Fruit fly (Drosophila melanogaster) whole organism, wandering third instar larva: ENCODE data around the gene CG3434.
A peak's percentile ranks its signal among the peaks of the same experiment; 100 is the strongest.

Source experiments
- Abd-B ChIP-seq: fragments of >200 bp; optimal IDR thresholded peaks from 2 replicates; lab custom pipeline; 2017; ENCODE audit warnings: missing biosample characterization, missing genetic modification characterization
- CG32264 ChIP-seq: fragments of 200-800 bp; sonication (Bioruptor generic); optimal IDR thresholded peaks from 2 replicates; lab custom pipeline; 2016; ENCODE audit warnings: missing biosample characterization, missing genetic modification characterization
- CG9705 ChIP-seq: fragments of 200-800 bp; sonication (Bioruptor generic); optimal IDR thresholded peaks from 2 replicates; lab custom pipeline; 2018; ENCODE audit warnings: missing biosample characterization, mild to moderate bottlenecking, missing genetic modification characterization
- CrebA ChIP-seq: fragments of 200-800 bp; sonication (Bioruptor generic); optimal IDR thresholded peaks from 2 replicates; lab custom pipeline; 2016; ENCODE audit warnings: missing biosample characterization, mild to moderate bottlenecking, missing genetic modification characterization, borderline replicate concordance
- Dif ChIP-seq: fragments of 200-275, 200-300 bp; sonication (Bioruptor generic); optimal IDR thresholded peaks from 2 replicates; lab custom pipeline; 2018; ENCODE audit warnings: missing biosample characterization, missing genetic modification characterization; ENCODE audit not compliant: partially characterized antibody
- GATAd ChIP-seq: sonication (Bioruptor generic); optimal IDR thresholded peaks from 2 replicates; lab custom pipeline; 2016; ENCODE audit warnings: missing biosample characterization, missing genetic modification characterization
- HLH106 ChIP-seq: fragments of 200-800 bp; optimal IDR thresholded peaks from 3 replicates; lab custom pipeline; 2019; ENCODE audit warnings: missing biosample characterization, mild to moderate bottlenecking, missing genetic modification characterization, moderate library complexity
- Hnf4 ChIP-seq: fragments of 200-800 bp; sonication (Bioruptor generic); optimal IDR thresholded peaks from 2 replicates; lab custom pipeline; 2016; ENCODE audit warnings: missing biosample characterization, mild to moderate bottlenecking, missing genetic modification characterization
- Hr78 ChIP-seq: fragments of >200 bp; optimal IDR thresholded peaks from 2 replicates; lab custom pipeline; 2017; ENCODE audit warnings: missing biosample characterization, missing genetic modification characterization
- Hr83 ChIP-seq: fragments of 200-300 bp; sonication (Bioruptor generic); optimal IDR thresholded peaks from 2 replicates; lab custom pipeline; 2016; ENCODE audit warnings: missing biosample characterization, mild to moderate bottlenecking, missing genetic modification characterization, moderate library complexity; ENCODE audit not compliant: poor library complexity, severe bottlenecking
- Jra ChIP-seq: sonication (Bioruptor generic); optimal IDR thresholded peaks from 2 replicates; lab custom pipeline; 2016; ENCODE audit warnings: missing biosample characterization, missing genetic modification characterization
- Mio ChIP-seq: sonication (Bioruptor generic); optimal IDR thresholded peaks from 2 replicates; lab custom pipeline; 2016; ENCODE audit warnings: missing biosample characterization, missing genetic modification characterization
- Myc ChIP-seq: fragments of >200 bp; optimal IDR thresholded peaks from 2 replicates; lab custom pipeline; 2017
- N ChIP-seq: fragments of >200 bp; optimal IDR thresholded peaks from 2 replicates; lab custom pipeline; 2018; ENCODE audit warnings: missing biosample characterization, missing external identifiers, missing genetic modification characterization
- OdsH ChIP-seq: fragments of 200-800 bp; sonication (Bioruptor generic); optimal IDR thresholded peaks from 2 replicates; lab custom pipeline; 2016; ENCODE audit warnings: missing biosample characterization, mild to moderate bottlenecking, missing genetic modification characterization
- Rel ChIP-seq, 2 experiments: fragments of 200-800 bp; sonication (Bioruptor generic) in 1 of 2; optimal IDR thresholded peaks; 2 replicates in 1 of 2; 3 replicates in 1 of 2; lab custom pipeline; 2016 to 2019; ENCODE audit warnings: mild to moderate bottlenecking in 2 of 2, missing biosample characterization in 2 of 2, missing genetic modification characterization in 2 of 2, moderate library complexity in 1 of 2
- Sp1 ChIP-seq: fragments of 200-800 bp; sonication (Bioruptor generic); optimal IDR thresholded peaks from 3 replicates; lab custom pipeline; 2019; ENCODE audit warnings: missing biosample characterization, mild to moderate bottlenecking, missing genetic modification characterization, moderate library complexity
- Vsx2 ChIP-seq: fragments of 200-300, 225-300 bp; sonication (Bioruptor generic); optimal IDR thresholded peaks from 2 replicates; lab custom pipeline; 2018; ENCODE audit warnings: missing biosample characterization, missing genetic modification characterization; ENCODE audit not compliant: partially characterized antibody
- br ChIP-seq: fragments of 200-800 bp; sonication (Bioruptor generic); optimal IDR thresholded peaks from 2 replicates; lab custom pipeline; 2016; ENCODE audit warnings: missing biosample characterization, missing genetic modification characterization
- brk ChIP-seq: fragments of 200-800 bp; sonication (Bioruptor generic); optimal IDR thresholded peaks from 2 replicates; lab custom pipeline; 2016; ENCODE audit warnings: missing biosample characterization, mild to moderate bottlenecking, missing genetic modification characterization
- dl ChIP-seq, 2 experiments: fragments of 175-275, 200-275 bp in 1 of 2; fragments of 200-275 bp in 1 of 2; sonication (Bioruptor generic); optimal IDR thresholded peaks; lab custom pipeline; 2018; ENCODE audit warnings: mild to moderate bottlenecking in 2 of 2, missing biosample characterization in 2 of 2, missing genetic modification characterization in 2 of 2, moderate library complexity in 2 of 2; ENCODE audit not compliant: partially characterized antibody in 2 of 2, insufficient read depth in 1 of 2
- dmrt93B ChIP-seq: fragments of 200-800 bp; sonication (Bioruptor generic); optimal IDR thresholded peaks from 2 replicates; lab custom pipeline; 2018; ENCODE audit warnings: missing biosample characterization, mild to moderate bottlenecking, missing genetic modification characterization
- ey ChIP-seq: fragments of 200-800 bp; sonication (Bioruptor generic); optimal IDR thresholded peaks from 2 replicates; lab custom pipeline; 2016; ENCODE audit warnings: missing biosample characterization, missing genetic modification characterization
- foxo ChIP-seq, 2 experiments: fragments of 200-800 bp; sonication (Bioruptor generic); optimal IDR thresholded peaks; 2 replicates in 1 of 2; 3 replicates in 1 of 2; lab custom pipeline; 2016 to 2017; ENCODE audit warnings: missing biosample characterization in 2 of 2, missing genetic modification characterization in 2 of 2
- fru ChIP-seq: fragments of 200-800 bp; sonication (Bioruptor generic); optimal IDR thresholded peaks from 3 replicates; lab custom pipeline; 2016; ENCODE audit warnings: missing biosample characterization, mild to moderate bottlenecking, missing genetic modification characterization
- h ChIP-seq: fragments of 200-800 bp; sonication (Bioruptor generic); optimal IDR thresholded peaks from 3 replicates; lab custom pipeline; 2016; ENCODE audit warnings: missing biosample characterization, mild to moderate bottlenecking, missing genetic modification characterization
- jim ChIP-seq: fragments of 175-275, 200-325 bp; sonication (Bioruptor generic); optimal IDR thresholded peaks from 2 replicates; lab custom pipeline; 2016; ENCODE audit warnings: missing biosample characterization, mild to moderate bottlenecking, missing genetic modification characterization
- lola ChIP-seq: fragments of >200 bp; optimal IDR thresholded peaks from 2 replicates; lab custom pipeline; 2017; ENCODE audit warnings: missing biosample characterization, missing genetic modification characterization
- pan ChIP-seq: fragments of >200 bp; optimal IDR thresholded peaks from 2 replicates; lab custom pipeline; 2017
- psq ChIP-seq: fragments of 200-800 bp; sonication (Bioruptor generic); optimal IDR thresholded peaks from 3 replicates; lab custom pipeline; 2017; ENCODE audit warnings: missing biosample characterization, mild to moderate bottlenecking, missing genetic modification characterization, moderate library complexity
- rgr ChIP-seq: fragments of 200-800 bp; sonication (Bioruptor generic); optimal IDR thresholded peaks from 3 replicates; lab custom pipeline; 2016; ENCODE audit warnings: missing biosample characterization, mild to moderate bottlenecking, missing genetic modification characterization
- sage ChIP-seq: fragments of 200-800 bp; sonication (Bioruptor generic); optimal IDR thresholded peaks from 2 replicates; lab custom pipeline; 2016; ENCODE audit warnings: missing biosample characterization, mild to moderate bottlenecking, missing genetic modification characterization
- tai ChIP-seq: sonication (Bioruptor generic); optimal IDR thresholded peaks from 2 replicates; lab custom pipeline; 2016; ENCODE audit warnings: missing biosample characterization, missing genetic modification characterization
- usp ChIP-seq: fragments of >200 bp; optimal IDR thresholded peaks from 2 replicates; lab custom pipeline; 2017; ENCODE audit warnings: missing biosample characterization, missing genetic modification characterization
- woc ChIP-seq: sonication (Bioruptor generic); optimal IDR thresholded peaks from 2 replicates; lab custom pipeline; 2016; ENCODE audit warnings: missing biosample characterization, mild to moderate bottlenecking, missing genetic modification characterization

Gene CG3434

DNA sequence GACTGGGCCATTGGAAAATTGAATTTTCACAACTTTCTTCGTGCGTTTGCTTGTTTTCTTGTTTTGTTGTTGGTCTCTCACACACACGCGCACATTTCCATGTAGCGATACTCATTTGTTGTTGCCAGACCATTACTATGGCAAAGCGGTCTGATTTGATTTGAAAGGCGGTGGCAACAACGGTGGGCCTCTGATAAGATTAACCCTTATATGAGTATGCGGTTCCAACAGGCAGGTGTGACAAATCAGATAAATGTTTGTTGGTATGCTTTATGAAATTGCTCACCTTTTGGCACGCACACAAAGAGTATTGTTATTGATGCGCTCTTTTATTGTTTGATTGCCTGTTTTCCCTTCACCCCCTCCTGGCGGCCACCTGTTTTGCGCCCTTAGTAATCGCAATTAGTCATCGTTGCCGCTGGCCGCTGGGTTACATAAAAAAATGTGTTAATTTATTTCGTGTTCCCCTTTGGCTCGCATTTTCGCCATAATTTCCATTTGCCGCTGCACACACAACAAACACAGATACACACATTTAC is 13.3 kb downstream of the CG3434 start:
- TF ChIP-seq fru (peak; percentile 49), foxo (GFP tag; optimal IDR thresholded peaks at IDR 0.05; lab: Kevin White, UChicago) (peak; percentile 12 to 61), psq (GFP tag; lab: Kevin White, UChicago) (peak; percentile 62), Hnf4 (GFP tag; lab: Kevin White, UChicago) (peak; percentile 16), Rel (GFP tag; optimal IDR thresholded peaks at IDR 0.05; lab: Kevin White, UChicago) (no peak), Rel (tag; optimal IDR thresholded peaks at IDR 0.05; lab: Kevin White, UChicago) (no peak), CG32264 (no peak), ey (GFP tag; lab: Kevin White, UChicago) (peak; percentile 26), h (GFP tag; lab: Kevin White, UChicago) (peak; percentile 45), br (GFP tag; lab: Kevin White, UChicago) (peak; percentile 25)
- TF ChIP-seq, all 38 proteins: peak for 7

DNA sequence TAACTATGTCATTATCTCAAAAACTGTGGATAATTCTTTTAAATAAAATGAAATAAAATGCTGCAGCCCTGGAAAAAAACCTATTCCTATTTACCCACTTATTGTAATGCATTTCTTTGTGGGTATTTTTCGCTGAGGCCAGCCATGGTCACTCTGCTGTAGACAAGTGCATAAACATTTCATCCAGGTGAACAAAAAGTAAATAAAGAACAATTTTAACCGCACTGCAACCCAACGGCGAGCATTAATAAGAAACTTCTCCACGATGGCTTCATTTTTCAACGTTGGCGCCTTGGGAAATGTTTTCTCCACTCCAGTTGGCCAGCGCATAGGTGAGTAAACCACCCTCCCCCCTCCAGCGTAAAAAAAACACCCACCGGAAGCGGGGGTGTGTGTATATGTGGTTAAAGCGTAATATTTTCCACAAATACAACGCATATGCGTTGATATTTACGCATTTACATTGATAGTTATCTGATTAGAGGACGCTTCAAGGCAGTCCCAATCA is 13.8 kb downstream of the CG3434 start, which contains the start of gene CG3529:
TSS of gene CG3529 (plus strand) at position 134 of the 508 bp plus-strand sequence.
- TF ChIP-seq Hr78 (GFP tag; lab: Kevin White, UChicago): no peak
- no peak for TF ChIP-seq psq (GFP tag; lab: Kevin White, UChicago)
- no peak for TF ChIP-seq OdsH (GFP tag; lab: Kevin White, UChicago)
- TF ChIP-seq Rel (GFP tag; optimal IDR thresholded peaks at IDR 0.05; lab: Kevin White, UChicago): no peak
- peak; percentile 61 for TF ChIP-seq Rel (tag; optimal IDR thresholded peaks at IDR 0.05; lab: Kevin White, UChicago)
- peak; percentile 26 for TF ChIP-seq Hnf4 (GFP tag; lab: Kevin White, UChicago)
- TF ChIP-seq rgr (GFP tag; lab: Kevin White, UChicago): peak; percentile 36
- no peak for TF ChIP-seq Jra (GFP tag; lab: Kevin White, UChicago)
- TF ChIP-seq Hr83 (GFP tag; lab: Kevin White, UChicago): no peak
- no peak for TF ChIP-seq N (GFP tag; lab: Kevin White, UChicago)
- peak; percentile 32 for TF ChIP-seq fru
- TF ChIP-seq sage (GFP tag; lab: Kevin White, UChicago): peak; percentile 28
- TF ChIP-seq Myc (lab: Kevin White, UChicago): no peak
- no peak for TF ChIP-seq GATAd (GFP tag; lab: Kevin White, UChicago)
- no peak for TF ChIP-seq Dif (GFP tag; lab: Kevin White, UChicago)
- TF ChIP-seq CG9705: peak; percentile 12
- no peak for TF ChIP-seq dl (GFP tag; optimal IDR thresholded peaks at IDR 0.05; lab: Kevin White, UChicago; ENCODE audit: insufficient read depth in 1 of 2, partially characterized antibody in 2 of 2)
- TF ChIP-seq jim (GFP tag; lab: Kevin White, UChicago): peak; percentile 63
- no peak for TF ChIP-seq br (GFP tag; lab: Kevin White, UChicago)
- TF ChIP-seq foxo (GFP tag; optimal IDR thresholded peaks at IDR 0.05; lab: Kevin White, UChicago): peak in 1 of 2 experiments; percentile 38
- no peak for TF ChIP-seq pan (lab: Kevin White, UChicago)
- TF ChIP-seq Vsx2: no peak
- TF ChIP-seq CG32264: no peak
- TF ChIP-seq Abd-B: no peak
- TF ChIP-seq Mio (GFP tag; lab: Kevin White, UChicago): no peak
- peak; percentile 53 for TF ChIP-seq Sp1 (GFP tag; lab: Kevin White, UChicago)
- TF ChIP-seq woc (GFP tag; lab: Kevin White, UChicago): no peak
- TF ChIP-seq ey (GFP tag; lab: Kevin White, UChicago): peak; percentile 9
- no peak for TF ChIP-seq dmrt93B (GFP tag; lab: Kevin White, UChicago)
- no peak for TF ChIP-seq lola (GFP tag; lab: Kevin White, UChicago)
- TF ChIP-seq brk: peak; percentile 41
- no peak for TF ChIP-seq CrebA (GFP tag; lab: Kevin White, UChicago)
- peak; percentile 56 for TF ChIP-seq HLH106 (tag; lab: Kevin White, UChicago)
- TF ChIP-seq, all 38 proteins: peak for 12

DNA sequence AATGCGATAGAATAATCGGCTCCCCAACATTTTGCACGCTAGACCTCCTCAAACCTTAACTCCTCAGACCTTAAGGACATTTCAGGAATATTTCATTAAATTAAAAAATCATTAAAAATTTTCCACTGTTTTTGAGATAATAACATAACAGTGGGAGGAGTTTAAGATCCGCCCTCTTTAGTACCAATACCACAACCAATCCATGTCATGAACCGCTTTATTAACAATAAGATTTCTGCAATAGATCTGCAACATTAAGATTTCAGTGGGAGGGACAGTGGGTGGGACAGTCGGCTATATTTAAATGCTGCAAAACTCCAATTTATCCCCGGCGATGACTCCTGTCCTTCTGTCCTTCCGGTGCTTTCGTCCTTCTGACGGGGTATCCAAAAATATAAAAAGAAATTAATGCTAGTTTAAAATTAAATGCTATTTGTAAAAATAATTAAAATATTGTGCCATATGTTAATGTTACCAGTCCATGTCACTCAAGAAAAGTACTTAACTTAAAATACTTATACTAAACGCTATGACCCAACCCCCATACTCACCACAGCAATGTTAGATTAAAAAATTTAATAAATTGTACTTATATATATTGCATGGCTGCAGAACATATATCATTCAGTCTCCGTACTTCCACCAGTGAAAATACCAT is 17.8 kb downstream of the CG3434 start, which contains the start of gene Srg3:
TSS of gene Srg3 (plus strand) at position 608 of the 658 bp plus-strand sequence.
- TF ChIP-seq psq (GFP tag; lab: Kevin White, UChicago): no peak
- TF ChIP-seq lola (GFP tag; lab: Kevin White, UChicago): no peak
- no peak for TF ChIP-seq Hnf4 (GFP tag; lab: Kevin White, UChicago)
- no peak for TF ChIP-seq tai (GFP tag; lab: Kevin White, UChicago)
- TF ChIP-seq Sp1 (GFP tag; lab: Kevin White, UChicago): no peak
- TF ChIP-seq CG9705: no peak
- no peak for TF ChIP-seq sage (GFP tag; lab: Kevin White, UChicago)
- TF ChIP-seq dmrt93B (GFP tag; lab: Kevin White, UChicago): no peak
- TF ChIP-seq Myc (lab: Kevin White, UChicago): no peak
- TF ChIP-seq usp: no peak
- TF ChIP-seq fru: no peak
